Worm (Caenorhabditis elegans) whole organism, late embryonic: ENCODE results near the gene ador-1.

Source experiments
- ceh-2 ChIP-seq: sonication (generic microtip); optimal IDR thresholded peaks from 2 replicates; lab custom pipeline; 2016; ENCODE audit warnings: missing genotype, missing genetic modification characterization, missing compliant biosample characterization
- che-1 ChIP-seq: sonication (generic microtip); optimal IDR thresholded peaks from 2 replicates; lab custom pipeline; 2016; ENCODE audit warnings: mild to moderate bottlenecking, missing genetic modification characterization, missing compliant biosample characterization
- fkh-6 ChIP-seq: sonication (generic microtip); optimal IDR thresholded peaks from 2 replicates; lab custom pipeline; 2016; ENCODE audit warnings: missing genetic modification characterization, missing compliant biosample characterization
- nfya-1 ChIP-seq: sonication (generic microtip); optimal IDR thresholded peaks from 2 replicates; lab custom pipeline; 2017; ENCODE audit warnings: missing genetic modification characterization, mild to moderate bottlenecking, missing compliant biosample characterization, antibody characterized with exemption, moderate library complexity
- nhr-232 ChIP-seq: sonication (generic microtip); optimal IDR thresholded peaks from 2 replicates; lab custom pipeline; 2016; ENCODE audit warnings: missing genetic modification characterization, missing compliant biosample characterization
- pha-2 ChIP-seq: sonication (generic microtip); optimal IDR thresholded peaks from 2 replicates; lab custom pipeline; 2017; ENCODE audit warnings: mild to moderate bottlenecking, missing genetic modification characterization, missing compliant biosample characterization
- ref-2 ChIP-seq: sonication (generic microtip); optimal IDR thresholded peaks from 2 replicates; lab custom pipeline; 2016; ENCODE audit warnings: missing genetic modification characterization, missing compliant biosample characterization
- syd-9 ChIP-seq: sonication (generic microtip); optimal IDR thresholded peaks from 2 replicates; lab custom pipeline; 2016; ENCODE audit warnings: mild to moderate bottlenecking, missing genetic modification characterization, moderate library complexity, missing compliant biosample characterization
- unc-3 ChIP-seq, 2 experiments: fragments of 200-800 bp in 1 of 2; sonication (Bioruptor generic) in 1 of 2; sonication (generic microtip) in 1 of 2; conservative IDR thresholded peaks in 1 of 2; optimal IDR thresholded peaks in 1 of 2; 2 replicates each; pipeline versions ENCODE4 v1.3.6 to Lab custom; 2016 to 2022; ENCODE audit warnings: missing compliant biosample characterization in 2 of 2, missing genetic modification characterization in 2 of 2, missing genetic modification reagents in 1 of 2

DNA sequence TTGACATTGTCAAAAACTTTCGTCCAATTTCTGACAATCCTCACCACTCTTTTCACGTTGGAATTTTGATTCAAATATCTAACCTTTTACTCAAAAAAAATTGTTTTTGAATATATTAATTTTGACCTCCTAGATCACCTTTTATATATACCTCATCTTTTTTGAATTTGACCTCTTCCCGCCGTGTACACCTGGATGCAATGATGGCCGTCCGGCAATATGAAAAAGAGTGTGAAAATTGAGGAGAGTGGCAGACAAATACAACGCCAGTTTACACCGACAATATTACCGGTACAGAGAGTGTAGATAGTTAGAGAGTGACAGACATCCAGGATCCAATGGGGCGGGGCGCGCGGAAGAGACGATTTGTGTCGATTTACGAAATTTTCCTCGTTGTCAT, 16.9 kb upstream of the ador-1 start, which contains the start of gene ceh-99:
- TF ChIP-seq fkh-6 (tag; lab: Kevin White, UChicago): no peak
- no peak for TF ChIP-seq nfya-1
- no peak for TF ChIP-seq syd-9 (tag; lab: Kevin White, UChicago)
- no peak for TF ChIP-seq pha-2
- TF ChIP-seq ref-2 (tag; lab: Kevin White, UChicago): no peak
- TF ChIP-seq che-1 (tag; lab: Kevin White, UChicago): no peak
- no peak for TF ChIP-seq unc-3 (GFP tag; conservative IDR thresholded peaks at IDR 0.05; lab: Robert Waterston, UW)
- no peak for TF ChIP-seq unc-3 (tag; optimal IDR thresholded peaks at IDR 0.05; lab: Kevin White, UChicago)
- TF ChIP-seq nhr-232 (tag; lab: Kevin White, UChicago): no peak
- TF ChIP-seq ceh-2 (tag; lab: Kevin White, UChicago): no peak
